Fruit fly (Drosophila melanogaster) whole organism, wandering third instar larva: Measurements from ENCODE around the gene trr.

Experiments
- Hr78 ChIP-seq: fragments of >200 bp; optimal IDR thresholded peaks from 2 replicates; lab custom pipeline; 2017; ENCODE audit warnings: missing biosample characterization, missing genetic modification characterization
- h ChIP-seq: fragments of 200-800 bp; sonication (Bioruptor generic); optimal IDR thresholded peaks from 3 replicates; lab custom pipeline; 2016; ENCODE audit warnings: missing biosample characterization, mild to moderate bottlenecking, missing genetic modification characterization
- jim ChIP-seq: fragments of 175-275, 200-325 bp; sonication (Bioruptor generic); optimal IDR thresholded peaks from 2 replicates; lab custom pipeline; 2016; ENCODE audit warnings: missing biosample characterization, mild to moderate bottlenecking, missing genetic modification characterization
- pan ChIP-seq: fragments of >200 bp; optimal IDR thresholded peaks from 2 replicates; lab custom pipeline; 2017

dm6 chrX:1832699-1833098 is 57.1 kb downstream of the trr start:
- TF ChIP-seq h (GFP tag; lab: Kevin White, UChicago) = no peak
- no peak for TF ChIP-seq pan
- TF ChIP-seq jim (GFP tag; lab: Kevin White, UChicago) = no peak
- TF ChIP-seq Hr78 (GFP tag; lab: Kevin White, UChicago) = no peak
